Worm (Caenorhabditis elegans) whole organism, L3 larva: ENCODE data around the gene ptr-3.

Source experiments
- R02D3.7 ChIP-seq: fragments of 150-350 bp; optimal IDR thresholded peaks from 2 replicates; lab custom pipeline; 2014; ENCODE audit warnings: missing biosample characterization, missing genetic modification characterization
- ZK546.5 ChIP-seq: sonication (generic microtip); optimal IDR thresholded peaks from 2 replicates; lab custom pipeline; 2017; ENCODE audit warnings: missing biosample characterization, missing genetic modification characterization
- aly-2 ChIP-seq: fragments of 150-350 bp; optimal IDR thresholded peaks from 2 replicates; lab custom pipeline; 2014; ENCODE audit warnings: missing biosample characterization, missing genetic modification characterization
- ceh-16 ChIP-seq: sonication (generic microtip); optimal IDR thresholded peaks from 2 replicates; lab custom pipeline; 2017; ENCODE audit warnings: missing biosample characterization, missing genetic modification characterization
- ceh-28 ChIP-seq: fragments of 150-350 bp; optimal IDR thresholded peaks from 2 replicates; lab custom pipeline; 2014; ENCODE audit warnings: missing biosample characterization, missing genetic modification reagents, missing genetic modification characterization
- ceh-82 ChIP-seq: fragments of 150-350 bp; optimal IDR thresholded peaks from 2 replicates; lab custom pipeline; 2014; ENCODE audit warnings: missing biosample characterization, missing genetic modification characterization
- daf-12 ChIP-seq: fragments of 150-350 bp; optimal IDR thresholded peaks from 2 replicates; lab custom pipeline; 2014; ENCODE audit warnings: missing biosample characterization, missing genetic modification reagents, missing genetic modification characterization
- egl-27 ChIP-seq: sonication (generic microtip); optimal IDR thresholded peaks from 4 replicates; lab custom pipeline; 2017; ENCODE audit warnings: missing biosample characterization, missing genetic modification reagents, missing genetic modification characterization
- egl-5 ChIP-seq: fragments of 150-350 bp; optimal IDR thresholded peaks from 2 replicates; lab custom pipeline; 2017; ENCODE audit warnings: missing biosample characterization, missing genetic modification reagents, missing genetic modification characterization, inconsistent platforms
- elt-1 ChIP-seq: fragments of 150-350 bp; optimal IDR thresholded peaks from 2 replicates; lab custom pipeline; 2014; ENCODE audit warnings: missing biosample characterization, missing genetic modification characterization
- elt-2 ChIP-seq: sonication (generic microtip); optimal IDR thresholded peaks from 2 replicates; lab custom pipeline; 2016; ENCODE audit warnings: missing genetic modification reagents, mild to moderate bottlenecking, missing genetic modification characterization, missing compliant biosample characterization
- elt-3 ChIP-seq, 3 experiments: fragments of 150-350 bp in 1 of 3; sonication (generic microtip) in 2 of 3; optimal IDR thresholded peaks; 2 replicates in 2 of 3; 4 replicates in 1 of 3; lab custom pipeline; 2014 to 2017; ENCODE audit warnings: missing biosample characterization in 3 of 3, missing genetic modification characterization in 3 of 3
- fkh-10 ChIP-seq: sonication (generic microtip); optimal IDR thresholded peaks from 2 replicates; lab custom pipeline; 2017; ENCODE audit warnings: missing biosample characterization, missing genetic modification reagents, missing genetic modification characterization
- fkh-2 ChIP-seq: fragments of 150-350 bp; optimal IDR thresholded peaks from 2 replicates; lab custom pipeline; 2014; ENCODE audit warnings: missing biosample characterization, missing genetic modification reagents, missing genetic modification characterization
- fos-1 ChIP-seq: fragments of 150-350 bp; optimal IDR thresholded peaks from 2 replicates; lab custom pipeline; 2014; ENCODE audit warnings: missing biosample characterization, missing genetic modification characterization
- hmg-11 ChIP-seq: sonication (generic microtip); optimal IDR thresholded peaks from 2 replicates; lab custom pipeline; 2016; ENCODE audit warnings: missing genetic modification characterization, missing compliant biosample characterization
- jun-1 ChIP-seq: fragments of 150-350 bp; optimal IDR thresholded peaks from 2 replicates; lab custom pipeline; 2014; ENCODE audit warnings: missing biosample characterization, missing genetic modification reagents, missing genetic modification characterization
- lin-15B ChIP-seq: fragments of 150-350 bp; optimal IDR thresholded peaks from 2 replicates; lab custom pipeline; 2014; ENCODE audit warnings: missing biosample characterization, missing genetic modification characterization
- lin-39 ChIP-seq: fragments of 150-350 bp; optimal IDR thresholded peaks from 2 replicates; lab custom pipeline; 2018; ENCODE audit warnings: missing biosample characterization, missing genetic modification reagents, missing genetic modification characterization
- lsy-12 ChIP-seq: sonication (generic microtip); optimal IDR thresholded peaks from 2 replicates; lab custom pipeline; 2016; ENCODE audit warnings: mild to moderate bottlenecking, missing genetic modification characterization, missing compliant biosample characterization
- mdl-1 ChIP-seq: fragments of 150-350 bp; optimal IDR thresholded peaks from 2 replicates; lab custom pipeline; 2014; ENCODE audit warnings: missing biosample characterization, missing genetic modification characterization
- mml-1 ChIP-seq: fragments of 150-350 bp; sonication (generic microtip); optimal IDR thresholded peaks from 3 replicates; lab custom pipeline; 2014; ENCODE audit warnings: missing biosample characterization, missing genetic modification characterization
- nfya-1 ChIP-seq: sonication (generic microtip); optimal IDR thresholded peaks from 2 replicates; lab custom pipeline; 2017; ENCODE audit warnings: missing genetic modification characterization, mild to moderate bottlenecking, missing compliant biosample characterization, antibody characterized with exemption, moderate library complexity; ENCODE audit not compliant: insufficient read depth
- nhr-11 ChIP-seq: fragments of 150-350 bp; optimal IDR thresholded peaks from 2 replicates; lab custom pipeline; 2014; ENCODE audit warnings: missing biosample characterization, missing genetic modification characterization
- nhr-12 ChIP-seq: fragments of 150-350 bp; optimal IDR thresholded peaks from 2 replicates; lab custom pipeline; 2014; ENCODE audit warnings: missing biosample characterization, missing genetic modification characterization
- nhr-237 ChIP-seq: fragments of 150-350 bp; optimal IDR thresholded peaks from 2 replicates; lab custom pipeline; 2014; ENCODE audit warnings: missing biosample characterization, missing genetic modification characterization
- nhr-28 ChIP-seq: fragments of 150-350 bp; optimal IDR thresholded peaks from 2 replicates; lab custom pipeline; 2014; ENCODE audit warnings: missing biosample characterization, missing genetic modification characterization
- nhr-76 ChIP-seq: fragments of 150-350 bp; sonication (generic microtip); optimal IDR thresholded peaks from 5 replicates; lab custom pipeline; 2014; ENCODE audit warnings: missing biosample characterization, missing genetic modification characterization
- nhr-77 ChIP-seq: fragments of 150-350 bp; optimal IDR thresholded peaks from 2 replicates; lab custom pipeline; 2014; ENCODE audit warnings: missing biosample characterization, missing genetic modification characterization
- pha-4 ChIP-seq: fragments of 150-350 bp; optimal IDR thresholded peaks from 2 replicates; lab custom pipeline; 2014; ENCODE audit warnings: missing biosample characterization, missing genetic modification reagents, missing genetic modification characterization
- pqm-1 ChIP-seq: fragments of 150-350 bp; optimal IDR thresholded peaks from 2 replicates; lab custom pipeline; 2017; ENCODE audit warnings: missing biosample characterization, missing genetic modification characterization, inconsistent platforms
- sea-2 ChIP-seq: fragments of 150-350 bp; sonication (generic microtip); optimal IDR thresholded peaks from 4 replicates; lab custom pipeline; 2014; ENCODE audit warnings: missing biosample characterization, missing genetic modification reagents, missing genetic modification characterization
- skn-1 ChIP-seq: fragments of 150-350 bp; optimal IDR thresholded peaks from 2 replicates; lab custom pipeline; 2014; ENCODE audit warnings: missing biosample characterization, missing genetic modification characterization
- snpc-4 ChIP-seq: fragments of 150-350 bp; optimal IDR thresholded peaks from 2 replicates; lab custom pipeline; 2014; ENCODE audit warnings: missing biosample characterization, missing genetic modification characterization
- tbx-2 ChIP-seq: sonication (generic microtip); optimal IDR thresholded peaks from 2 replicates; lab custom pipeline; 2016; ENCODE audit warnings: mild to moderate bottlenecking, missing genetic modification characterization, missing compliant biosample characterization
- unc-39 ChIP-seq: sonication (generic microtip); optimal IDR thresholded peaks from 4 replicates; lab custom pipeline; 2017; ENCODE audit warnings: missing biosample characterization, missing genetic modification characterization
- zag-1 ChIP-seq: fragments of 150-350 bp; optimal IDR thresholded peaks from 2 replicates; lab custom pipeline; 2014; ENCODE audit warnings: missing biosample characterization, missing genetic modification characterization
- ztf-4 ChIP-seq: fragments of 150-350 bp; optimal IDR thresholded peaks from 2 replicates; lab custom pipeline; 2014; ENCODE audit warnings: missing biosample characterization, missing genetic modification characterization

The ptr-3 gene

DNA sequence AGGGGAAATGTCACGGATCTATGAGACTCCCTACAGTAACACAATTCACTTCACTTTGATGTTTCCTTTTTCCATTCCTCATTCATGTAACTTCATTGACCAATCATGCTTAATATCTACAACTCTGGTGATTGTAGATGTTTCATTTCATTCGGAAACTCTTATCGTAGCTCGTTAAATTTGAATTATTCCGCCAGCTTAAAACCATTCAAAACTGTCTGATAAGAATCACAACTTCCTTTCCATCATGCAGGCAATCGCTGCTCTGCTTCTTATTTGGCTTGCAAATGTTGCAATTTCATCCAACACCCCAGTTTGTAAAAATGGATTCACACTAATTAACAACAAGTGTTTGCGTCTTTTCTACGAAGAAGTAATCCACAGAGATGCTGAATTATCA is 35.1 kb upstream of the ptr-3 start, which contains the start of gene clec-10:
TSS of gene clec-10 (plus strand) at position 244 of the 400 bp plus-strand sequence.
- TF ChIP-seq pqm-1 (tag; lab: Kevin White, UChicago) (peak; percentile 43), mdl-1 (tag; lab: Kevin White, UChicago) (no peak), lsy-12 (tag; lab: Kevin White, UChicago) (no peak), pha-4 (no peak), elt-2 (tag; lab: Kevin White, UChicago) (peak; percentile 62)

DNA sequence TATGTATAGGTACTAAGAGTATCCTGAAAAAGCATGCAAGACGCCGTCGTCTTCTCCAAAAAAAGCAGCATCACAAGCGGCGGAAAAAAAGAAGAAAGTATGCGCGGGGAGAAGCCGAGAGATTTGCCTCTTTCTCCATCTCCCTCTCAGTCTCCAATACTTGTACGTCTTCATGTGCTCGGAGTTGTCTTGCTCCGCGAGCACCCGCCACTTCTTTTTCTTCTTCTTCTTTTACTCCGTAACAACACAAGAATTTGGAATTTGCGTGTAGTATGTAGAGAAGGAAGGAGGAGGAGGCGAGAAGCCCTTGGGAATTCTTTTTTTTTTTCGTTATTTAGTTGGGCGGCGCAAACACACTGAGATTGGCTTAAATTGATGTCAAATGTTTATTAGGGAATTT is 33.9 kb upstream of the ptr-3 start:
- TF ChIP-seq ceh-82, result no peak
- TF ChIP-seq lin-39 (tag; lab: Kevin White, UChicago), result peak; percentile 20
- TF ChIP-seq fkh-10 (GFP tag; lab: Kevin White, UChicago), result peak; percentile 46
- no peak for TF ChIP-seq jun-1 (tag; lab: Kevin White, UChicago)
- no peak for TF ChIP-seq R02D3.7 (tag; lab: Kevin White, UChicago)
- TF ChIP-seq pha-4, result no peak
- no peak for TF ChIP-seq fkh-2
- no peak for TF ChIP-seq nhr-77 (tag; lab: Kevin White, UChicago)
- TF ChIP-seq ZK546.5, result no peak
- no peak for TF ChIP-seq daf-12 (tag; lab: Kevin White, UChicago)
- TF ChIP-seq unc-39 (tag; lab: Kevin White, UChicago), result no peak
- TF ChIP-seq nhr-237, result no peak
- TF ChIP-seq nfya-1, result peak; percentile 57
- TF ChIP-seq zag-1 (tag; lab: Kevin White, UChicago), result no peak
- no peak for TF ChIP-seq nhr-12
- TF ChIP-seq nhr-11 (tag; lab: Kevin White, UChicago), result no peak
- TF ChIP-seq fos-1, result no peak
- TF ChIP-seq lin-15B, result peak; percentile 8
- no peak for TF ChIP-seq tbx-2 (tag; lab: Kevin White, UChicago)
- TF ChIP-seq mml-1, result no peak
- TF ChIP-seq skn-1 (tag; lab: Kevin White, UChicago), result no peak
- TF ChIP-seq ztf-4 (tag; lab: Kevin White, UChicago), result no peak
- TF ChIP-seq hmg-11 (tag; lab: Kevin White, UChicago), result peak; percentile 77
- no peak for TF ChIP-seq snpc-4 (tag; lab: Kevin White, UChicago)
- TF ChIP-seq nhr-76 (tag; lab: Kevin White, UChicago), result no peak
- TF ChIP-seq elt-3 (tag; optimal IDR thresholded peaks at IDR 0.05; lab: Kevin White, UChicago), result no peak
- no peak for TF ChIP-seq aly-2
- TF ChIP-seq lsy-12 (tag; lab: Kevin White, UChicago), result no peak
- TF ChIP-seq ceh-28 (tag; lab: Kevin White, UChicago), result no peak
- no peak for TF ChIP-seq elt-2 (tag; lab: Kevin White, UChicago)
- no peak for TF ChIP-seq egl-27 (tag; lab: Kevin White, UChicago)
- no peak for TF ChIP-seq sea-2 (GFP tag; lab: Kevin White, UChicago)
- TF ChIP-seq elt-1 (tag; lab: Kevin White, UChicago), result no peak

DNA sequence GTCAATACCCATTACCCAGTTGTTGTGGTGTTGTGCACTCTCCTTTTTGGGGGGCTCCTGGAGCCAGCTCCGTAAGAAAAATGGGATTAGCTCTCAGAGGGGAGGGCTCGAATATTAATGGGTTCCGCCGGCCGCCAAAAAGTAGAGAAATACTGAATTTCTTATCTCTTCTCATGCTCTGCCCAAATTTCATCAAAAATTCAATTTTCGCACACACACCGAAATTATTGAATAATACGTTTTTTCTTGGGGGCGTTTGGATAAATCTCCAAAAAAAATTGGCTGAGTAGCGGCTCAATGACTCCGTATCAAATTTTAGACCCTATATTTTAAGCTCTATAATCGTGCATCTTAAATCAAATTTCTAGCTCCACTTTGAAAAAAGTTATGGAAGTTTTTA is 32.8 kb upstream of the ptr-3 start:
- TF ChIP-seq lin-39 (tag; lab: Kevin White, UChicago), result peak; percentile 41
- peak; percentile 1 for TF ChIP-seq egl-5
- TF ChIP-seq jun-1 (tag; lab: Kevin White, UChicago), result no peak

DNA sequence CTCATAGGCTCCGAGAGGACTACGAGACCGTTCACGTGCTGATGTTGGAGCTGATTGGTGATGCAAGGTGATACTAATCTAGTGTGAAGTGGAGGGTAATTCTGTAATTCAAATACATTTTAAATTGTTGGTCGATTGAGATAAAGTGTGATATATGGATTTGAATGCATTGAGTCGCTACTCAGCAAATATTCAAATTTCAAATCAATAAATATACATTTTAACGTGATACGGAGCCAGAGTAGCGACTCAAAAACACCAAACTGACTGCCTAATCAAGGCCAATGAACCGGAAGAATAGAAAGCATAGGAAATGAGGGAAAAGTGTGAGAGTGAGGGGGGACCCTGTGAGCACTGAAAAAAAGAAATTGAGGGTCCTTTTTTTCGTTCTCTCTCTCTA is 32.0 kb upstream of the ptr-3 start, which contains the start of gene C03H5.6:
TSS of gene C03H5.6 (minus strand) at position 101 of the 400 bp plus-strand sequence.
- no peak for TF ChIP-seq nhr-28 (tag; lab: Kevin White, UChicago)
- TF ChIP-seq pqm-1 (tag; lab: Kevin White, UChicago), result no peak
- no peak for TF ChIP-seq hmg-11 (tag; lab: Kevin White, UChicago)
- no peak for TF ChIP-seq egl-27 (tag; lab: Kevin White, UChicago)
- TF ChIP-seq ceh-16 (tag; lab: Kevin White, UChicago), result no peak
- no peak for TF ChIP-seq fkh-2
- no peak for TF ChIP-seq elt-2 (tag; lab: Kevin White, UChicago)
